5 fruit fly cellular contexts compared by ENCODE assay signal in genomic region chr3L:15234233-15234778, dm6.
TF ChIP-seq lines count a peak whose summit lies in the region.

No protein-coding gene starts in this region.

- no peak for TF ChIP-seq CTCF in whole organism, embryonic (GFP tag; optimal IDR thresholded peaks at IDR 0.05; lab: Kevin White, UChicago)

TF ChIP-seq in whole organism, adult, 20 proteins besides CTCF, POLR2A, EP300 and RAD21:
- no peak for TF ChIP-seq CG33017 (tag; optimal IDR thresholded peaks at IDR 0.05; lab: Kevin White, UChicago)
- no peak for TF ChIP-seq bab1 (GFP tag; optimal IDR thresholded peaks at IDR 0.05; lab: Kevin White, UChicago)
- TF ChIP-seq tj (GFP tag; optimal IDR thresholded peaks at IDR 0.05; lab: Kevin White, UChicago), result peak; percentile 90
- TF ChIP-seq Hr96 (GFP tag; optimal IDR thresholded peaks at IDR 0.05; lab: Kevin White, UChicago), result peak; percentile 38

TF ChIP-seq in whole organism, embryonic, 481 proteins besides CTCF, POLR2A, EP300 and RAD21 (continues in another document):
- TF ChIP-seq sna (GFP tag; IDR thresholded peaks at IDR 0.05; lab: Robert Waterston, UW; ENCODE audit: partially characterized antibody) (peak; percentile 70), Side (GFP tag; optimal IDR thresholded peaks at IDR 0.05; lab: Kevin White, UChicago) (peak; percentile 18), Nf-YB (GFP tag; optimal IDR thresholded peaks at IDR 0.05; lab: Kevin White, UChicago) (no peak), CG18476 (GFP tag; optimal IDR thresholded peaks at IDR 0.05; lab: Kevin White, UChicago) (no peak), CG8281 (tag; optimal IDR thresholded peaks at IDR 0.05; lab: Kevin White, UChicago) (peak; percentile 97), CG9797 (GFP tag; optimal IDR thresholded peaks at IDR 0.05; lab: Kevin White, UChicago) (no peak), CG12744 (GFP tag; optimal IDR thresholded peaks at IDR 0.05; lab: Kevin White, UChicago) (no peak), dati (GFP tag; IDR thresholded peaks at IDR 0.05; lab: Robert Waterston, UW) (0 out of 2 replicates have a peak, but pooled peaks have one; percentile 22), CG18619 (GFP tag; optimal IDR thresholded peaks at IDR 0.05; lab: Kevin White, UChicago) (peak; percentile 38), ewg (GFP tag; optimal IDR thresholded peaks at IDR 0.05; lab: Kevin White, UChicago) (no peak), CG4424 (GFP tag; optimal IDR thresholded peaks at IDR 0.05; lab: Kevin White, UChicago) (peak; percentile 25), tna (GFP tag; IDR thresholded peaks at IDR 0.05; lab: Robert Waterston, UW; ENCODE audit: partially characterized antibody) (no peak), CG9609 (GFP tag; optimal IDR thresholded peaks at IDR 0.05; lab: Kevin White, UChicago) (no peak), Atf3 (GFP tag; optimal IDR thresholded peaks at IDR 0.05; lab: Kevin White, UChicago) (no peak), oc (tag; optimal IDR thresholded peaks at IDR 0.05; lab: Kevin White, UChicago) (no peak), az2 (GFP tag; optimal IDR thresholded peaks at IDR 0.05; lab: Kevin White, UChicago) (peak; percentile 34), CG12155 (GFP tag; optimal IDR thresholded peaks at IDR 0.05; lab: Kevin White, UChicago) (peak; percentile 20), CG14710 (tag; optimal IDR thresholded peaks at IDR 0.05; lab: Kevin White, UChicago) (no peak), Hr78 (GFP tag; optimal IDR thresholded peaks at IDR 0.05; lab: Kevin White, UChicago) (no peak), CG6654 (GFP tag; optimal IDR thresholded peaks at IDR 0.05; lab: Kevin White, UChicago) (peak; percentile 14), B-H1 (GFP tag; IDR thresholded peaks at IDR 0.05; lab: Robert Waterston, UW) (no peak), Lhr (GFP tag; optimal IDR thresholded peaks at IDR 0.05; lab: Kevin White, UChicago) (no peak)

TF ChIP-seq in whole organism, prepupa, 60 proteins besides CTCF, POLR2A, EP300 and RAD21 (continues in another document):
- TF ChIP-seq fd85E (GFP tag; optimal IDR thresholded peaks at IDR 0.05; lab: Kevin White, UChicago) (no peak), ss (GFP tag; optimal IDR thresholded peaks at IDR 0.05; lab: Kevin White, UChicago) (peak in 1 of 2 experiments; percentile 69), CG3032 (tag; optimal IDR thresholded peaks at IDR 0.05; lab: Kevin White, UChicago) (peak; percentile 18), esn (GFP tag; optimal IDR thresholded peaks at IDR 0.05; lab: Kevin White, UChicago) (no peak), CG6163 (GFP tag; IDR thresholded peaks at IDR 0.05; lab: Robert Waterston, UW) (peak; percentile 54; the same call in 2 of the 3 replicates), CG11294 (GFP tag; IDR thresholded peaks at IDR 0.05; lab: Robert Waterston, UW) (peak; percentile 27), salr (GFP tag; optimal IDR thresholded peaks at IDR 0.05; lab: Kevin White, UChicago) (no peak), OdsH (GFP tag; optimal IDR thresholded peaks at IDR 0.05; lab: Kevin White, UChicago) (peak; percentile 38), fkh (GFP tag; optimal IDR thresholded peaks at IDR 0.05; lab: Kevin White, UChicago) (peak; percentile 69), CG31627 (GFP tag; optimal IDR thresholded peaks at IDR 0.05; lab: Kevin White, UChicago) (peak; percentile 16), CG6808 (GFP tag; optimal IDR thresholded peaks at IDR 0.05; lab: Kevin White, UChicago) (no peak), dsx (GFP tag; optimal IDR thresholded peaks at IDR 0.05; lab: Kevin White, UChicago; ENCODE audit: poor library complexity, severe bottlenecking) (no peak), CG8632 (GFP tag; optimal IDR thresholded peaks at IDR 0.05; lab: Kevin White, UChicago) (peak; percentile 17), Eip78C (GFP tag; lab: Kevin White, UChicago) (peak; percentile 53), CG4318 (GFP tag; optimal IDR thresholded peaks at IDR 0.05; lab: Kevin White, UChicago) (peak; percentile 3), net (GFP tag; optimal IDR thresholded peaks at IDR 0.05; lab: Kevin White, UChicago) (peak; percentile 6), eg (GFP tag; IDR thresholded peaks at IDR 0.05; lab: Robert Waterston, UW) (peak; percentile 67), pdm3 (GFP tag; optimal IDR thresholded peaks at IDR 0.05; lab: Kevin White, UChicago) (peak; percentile 8), CG1621 (tag; optimal IDR thresholded peaks at IDR 0.05; lab: Kevin White, UChicago) (peak; percentile 9), Gug (GFP tag; IDR thresholded peaks at IDR 0.05; lab: Robert Waterston, UW) (peak; percentile 54), CG10669 (GFP tag; optimal IDR thresholded peaks at IDR 0.05; lab: Kevin White, UChicago) (no peak), CG32006 (GFP tag; optimal IDR thresholded peaks at IDR 0.05; lab: Kevin White, UChicago) (peak; percentile 28)

TF ChIP-seq in whole organism, pupa, 21 proteins besides CTCF, POLR2A, EP300 and RAD21:
- no peak for TF ChIP-seq CG34367 (tag; optimal IDR thresholded peaks at IDR 0.05; lab: Kevin White, UChicago)
- TF ChIP-seq CG15710 (tag; optimal IDR thresholded peaks at IDR 0.05; lab: Kevin White, UChicago), result peak; percentile 32
- peak; percentile 31 for TF ChIP-seq CG32121 (GFP tag; IDR thresholded peaks at IDR 0.05; lab: Robert Waterston, UW)
- TF ChIP-seq CG4496 (GFP tag; IDR thresholded peaks at IDR 0.05; lab: Robert Waterston, UW), result peak; percentile 72; the same call in 2 of the 3 replicates
- TF ChIP-seq CG12605 (GFP tag; IDR thresholded peaks at IDR 0.05; lab: Robert Waterston, UW), result no peak
- TF ChIP-seq Ets98B (GFP tag; IDR thresholded peaks at IDR 0.05; lab: Robert Waterston, UW), result peak; percentile 45
- TF ChIP-seq D1 (tag; optimal IDR thresholded peaks at IDR 0.05; lab: Kevin White, UChicago), result peak; percentile 17
- TF ChIP-seq CG14655 (GFP tag; optimal IDR thresholded peaks at IDR 0.05; lab: Kevin White, UChicago), result peak; percentile 26
- TF ChIP-seq CG10348 (GFP tag; IDR thresholded peaks at IDR 0.05; lab: Robert Waterston, UW), result no peak
- TF ChIP-seq gl (tag; optimal IDR thresholded peaks at IDR 0.05; lab: Kevin White, UChicago), result no peak
- TF ChIP-seq Snoo (tag; optimal IDR thresholded peaks at IDR 0.05; lab: Kevin White, UChicago), result no peak
- TF ChIP-seq CG13204 (GFP tag; optimal IDR thresholded peaks at IDR 0.05; lab: Kevin White, UChicago), result no peak
- TF ChIP-seq Pif1B (GFP tag; optimal IDR thresholded peaks at IDR 0.05; lab: Kevin White, UChicago), result no peak
- no peak for TF ChIP-seq CG8159 (tag; optimal IDR thresholded peaks at IDR 0.05; lab: Kevin White, UChicago)
- peak; percentile 12 for TF ChIP-seq CG9948 (tag; optimal IDR thresholded peaks at IDR 0.05; lab: Kevin White, UChicago)
- no peak for TF ChIP-seq Pif1A (GFP tag; optimal IDR thresholded peaks at IDR 0.05; lab: Kevin White, UChicago)
- TF ChIP-seq EcR (GFP tag; optimal IDR thresholded peaks at IDR 0.05; lab: Kevin White, UChicago), result peak; percentile 94
- TF ChIP-seq CG17806 (tag; optimal IDR thresholded peaks at IDR 0.05; lab: Kevin White, UChicago), result no peak
- TF ChIP-seq CG8301 (tag; optimal IDR thresholded peaks at IDR 0.05; lab: Kevin White, UChicago), result peak; percentile 14
- 0 out of 2 replicates have a peak, but pooled peaks have one; percentile 23 for TF ChIP-seq rn (GFP tag; IDR thresholded peaks at IDR 0.05; lab: Robert Waterston, UW)
- TF ChIP-seq fd96Ca (GFP tag; IDR thresholded peaks at IDR 0.05; lab: Robert Waterston, UW), result peak; percentile 72

TF ChIP-seq in whole organism, wandering third instar larva, 38 proteins besides CTCF, POLR2A, EP300 and RAD21:
- TF ChIP-seq dmrt93B (GFP tag; optimal IDR thresholded peaks at IDR 0.05; lab: Kevin White, UChicago) (no peak), Sp1 (GFP tag; optimal IDR thresholded peaks at IDR 0.05; lab: Kevin White, UChicago) (no peak), woc (GFP tag; optimal IDR thresholded peaks at IDR 0.05; lab: Kevin White, UChicago) (peak; percentile 83), h (GFP tag; optimal IDR thresholded peaks at IDR 0.05; lab: Kevin White, UChicago) (no peak), GATAd (GFP tag; optimal IDR thresholded peaks at IDR 0.05; lab: Kevin White, UChicago) (no peak), HLH106 (tag; optimal IDR thresholded peaks at IDR 0.05; lab: Kevin White, UChicago) (peak; percentile 31), dsf (GFP tag; optimal IDR thresholded peaks at IDR 0.05; lab: Kevin White, UChicago; ENCODE audit: borderline replicate concordance) (no peak), usp (GFP tag; optimal IDR thresholded peaks at IDR 0.05; lab: Kevin White, UChicago) (no peak), foxo (GFP tag; optimal IDR thresholded peaks at IDR 0.05; lab: Kevin White, UChicago) (peak in 1 of 2 experiments; percentile 18), ey (GFP tag; optimal IDR thresholded peaks at IDR 0.05; lab: Kevin White, UChicago) (peak; percentile 26), Mio (GFP tag; optimal IDR thresholded peaks at IDR 0.05; lab: Kevin White, UChicago) (no peak), Hnf4 (GFP tag; optimal IDR thresholded peaks at IDR 0.05; lab: Kevin White, UChicago) (no peak), Vsx2 (GFP tag; optimal IDR thresholded peaks at IDR 0.05; lab: Kevin White, UChicago; ENCODE audit: partially characterized antibody) (peak; percentile 90), pan (optimal IDR thresholded peaks at IDR 0.05; lab: Kevin White, UChicago) (no peak), psq (GFP tag; optimal IDR thresholded peaks at IDR 0.05; lab: Kevin White, UChicago) (no peak), sage (GFP tag; optimal IDR thresholded peaks at IDR 0.05; lab: Kevin White, UChicago) (no peak), dl (GFP tag; optimal IDR thresholded peaks at IDR 0.05; lab: Kevin White, UChicago; ENCODE audit: insufficient read depth in 1 of 2, partially characterized antibody in 2 of 2) (peak; percentile 31 to 52), Myc (optimal IDR thresholded peaks at IDR 0.05; lab: Kevin White, UChicago) (no peak), Hr83 (GFP tag; optimal IDR thresholded peaks at IDR 0.05; lab: Kevin White, UChicago; ENCODE audit: poor library complexity, severe bottlenecking) (no peak), lola (GFP tag; optimal IDR thresholded peaks at IDR 0.05; lab: Kevin White, UChicago) (no peak), Jra (GFP tag; optimal IDR thresholded peaks at IDR 0.05; lab: Kevin White, UChicago) (no peak), jim (GFP tag; optimal IDR thresholded peaks at IDR 0.05; lab: Kevin White, UChicago) (no peak), CrebA (GFP tag; optimal IDR thresholded peaks at IDR 0.05; lab: Kevin White, UChicago; ENCODE audit: borderline replicate concordance) (no peak), Dif (GFP tag; optimal IDR thresholded peaks at IDR 0.05; lab: Kevin White, UChicago; ENCODE audit: partially characterized antibody) (peak; percentile 90), Hr78 (GFP tag; optimal IDR thresholded peaks at IDR 0.05; lab: Kevin White, UChicago) (no peak), brk (GFP tag; optimal IDR thresholded peaks at IDR 0.05; lab: Kevin White, UChicago) (no peak)
TF ChIP-seq in whole organism, wandering third instar larva: peak in this region for 7.
